Fruit fly (Drosophila melanogaster): Measurements from ENCODE around the gene swm.

swm gene

dm6 chr2L:19472256-19472655 is 20.8 kb upstream of the swm start:
- no peak for TF ChIP-seq schlank (tag; optimal IDR thresholded peaks at IDR 0.05)
- TF ChIP-seq rib (GFP tag; IDR thresholded peaks at IDR 0.05): no peak
- TF ChIP-seq ab (GFP tag; optimal IDR thresholded peaks at IDR 0.05): no peak
- no peak for TF ChIP-seq ttk (GFP tag; IDR thresholded peaks at IDR 0.05)
- TF ChIP-seq phol (tag; optimal IDR thresholded peaks at IDR 0.05): no peak
- TF ChIP-seq Chrac-16 (GFP tag; optimal IDR thresholded peaks at IDR 0.05): no peak
- TF ChIP-seq GATAe (GFP tag; conservative IDR thresholded peaks at IDR 0.05): no peak
- no peak for TF ChIP-seq maf-S (GFP tag; optimal IDR thresholded peaks at IDR 0.05)
- no peak for TF ChIP-seq CG9932 (GFP tag; IDR thresholded peaks at IDR 0.05)

- no peak for TF ChIP-seq Dad (GFP tag; optimal IDR thresholded peaks at IDR 0.05)
- no peak for TF ChIP-seq Tbp (GFP tag; optimal IDR thresholded peaks at IDR 0.05)
- TF ChIP-seq Dref (GFP tag; IDR thresholded peaks at IDR 0.05): no peak
- no peak for TF ChIP-seq tll (GFP tag; optimal IDR thresholded peaks at IDR 0.05)
Measured at dm6 chr2L:19473397-19474009, 19.5 kb upstream of the swm start.

dm6 chr2L:19479249-19479984 is 13.6 kb upstream of the swm start:
- TF ChIP-seq HLH3B (GFP tag; IDR thresholded peaks at IDR 0.05) (no peak), D (optimal IDR thresholded peaks at IDR 0.05) (peak; percentile 51), D (GFP tag; optimal IDR thresholded peaks at IDR 0.05) (no peak), Nf-YC (tag; optimal IDR thresholded peaks at IDR 0.05) (peak; percentile 91), jing (GFP tag; optimal IDR thresholded peaks at IDR 0.05) (no peak), Trl (optimal IDR thresholded peaks at IDR 0.05) (peak; percentile 14 to 51), Trl (GFP tag; optimal IDR thresholded peaks at IDR 0.05) (no peak), mirr (GFP tag; optimal IDR thresholded peaks at IDR 0.05) (no peak), CG5953 (GFP tag; IDR thresholded peaks at IDR 0.05) (no peak), CG12104 (GFP tag; optimal IDR thresholded peaks at IDR 0.05) (no peak), dm (GFP tag; optimal IDR thresholded peaks at IDR 0.05) (no peak), ash1 (GFP tag; optimal IDR thresholded peaks at IDR 0.05) (no peak), chinmo (GFP tag; IDR thresholded peaks at IDR 0.05; ENCODE audit: partially characterized antibody) (0 out of 4 replicates have a peak, but pooled peaks have one; percentile 23), Deaf1 (tag; optimal IDR thresholded peaks at IDR 0.05) (peak; percentile 57), Dp (GFP tag; optimal IDR thresholded peaks at IDR 0.05) (no peak), cg (GFP tag; optimal IDR thresholded peaks at IDR 0.05) (peak; percentile 66), NK7.1 (GFP tag; optimal IDR thresholded peaks at IDR 0.05) (no peak), Hsf (GFP tag; optimal IDR thresholded peaks at IDR 0.05) (no peak), hb (GFP tag; IDR thresholded peaks at IDR 0.05; ENCODE audit: partially characterized antibody) (no peak), fd64A (GFP tag; optimal IDR thresholded peaks at IDR 0.05) (no peak), B-H2 (GFP tag; optimal IDR thresholded peaks at IDR 0.05) (no peak), CrebB (tag; optimal IDR thresholded peaks at IDR 0.05) (no peak), CG31441 (GFP tag; IDR thresholded peaks at IDR 0.05) (no peak), CHES-1-like (GFP tag; optimal IDR thresholded peaks at IDR 0.05) (no peak), abd-A (tag; optimal IDR thresholded peaks at IDR 0.05) (peak; percentile 83), jumu (GFP tag; optimal IDR thresholded peaks at IDR 0.05) (no peak), CG43689 (GFP tag; IDR thresholded peaks at IDR 0.05) (no peak), Jarid2 (GFP tag; optimal IDR thresholded peaks at IDR 0.05) (no peak), bowl (GFP tag; IDR thresholded peaks at IDR 0.05) (no peak), Nf-YB (GFP tag; optimal IDR thresholded peaks at IDR 0.05) (peak; percentile 81), CG3847 (GFP tag; IDR thresholded peaks at IDR 0.05) (no peak), ewg (GFP tag; optimal IDR thresholded peaks at IDR 0.05) (peak; percentile 79), CG4360 (GFP tag; IDR thresholded peaks at IDR 0.05) (peak; percentile 65)

Measured in whole organism, embryonic.